Worm (Caenorhabditis elegans) whole organism, mixed stage, embryonic: ENCODE data around the gene K10B3.5.

Experiments used
- bed-3 ChIP-seq: fragments of 200-800 bp; sonication (Bioruptor generic); optimal IDR thresholded peaks from 3 replicates; lab custom pipeline; 2018; ENCODE audit warnings: mild to moderate bottlenecking, missing genetic modification characterization, moderate library complexity, missing compliant biosample characterization
- blmp-1 ChIP-seq: fragments of 150-350 bp; optimal IDR thresholded peaks from 2 replicates; lab custom pipeline; 2014; ENCODE audit warnings: missing biosample characterization, missing genetic modification characterization
- ceh-39 ChIP-seq: fragments of 150-350 bp; optimal IDR thresholded peaks from 2 replicates; lab custom pipeline; 2014; ENCODE audit warnings: missing biosample characterization, missing genetic modification characterization
- ceh-43 ChIP-seq: fragments of 200-800 bp; sonication (Bioruptor generic); optimal IDR thresholded peaks from 2 replicates; lab custom pipeline; 2018; ENCODE audit warnings: mild to moderate bottlenecking, missing genetic modification characterization, moderate library complexity, missing compliant biosample characterization
- ceh-83 ChIP-seq: fragments of 200-800 bp; sonication (Bioruptor generic); optimal IDR thresholded peaks from 2 replicates; lab custom pipeline; 2018; ENCODE audit warnings: mild to moderate bottlenecking, missing genetic modification characterization, missing compliant biosample characterization
- drap-1 ChIP-seq: fragments of 200-800 bp; sonication (Bioruptor generic); optimal IDR thresholded peaks from 3 replicates; lab custom pipeline; 2018; ENCODE audit warnings: mild to moderate bottlenecking, missing genetic modification characterization, missing compliant biosample characterization
- elt-1 ChIP-seq: sonication (generic microtip); optimal IDR thresholded peaks from 2 replicates; lab custom pipeline; 2017; ENCODE audit warnings: missing genetic modification characterization, mild to moderate bottlenecking, missing compliant biosample characterization, antibody characterized with exemption, moderate library complexity, borderline replicate concordance; ENCODE audit not compliant: insufficient read depth
- elt-3 ChIP-seq: fragments of 150-350 bp; optimal IDR thresholded peaks from 2 replicates; lab custom pipeline; 2014; ENCODE audit warnings: missing biosample characterization, missing genetic modification characterization
- flh-1 ChIP-seq: fragments of 200-800 bp; sonication (Bioruptor generic); optimal IDR thresholded peaks from 2 replicates; lab custom pipeline; 2018; ENCODE audit warnings: mild to moderate bottlenecking, missing genetic modification characterization, moderate library complexity, missing compliant biosample characterization
- ham-2 ChIP-seq: fragments of 200-800 bp; sonication (Bioruptor generic); optimal IDR thresholded peaks from 2 replicates; lab custom pipeline; 2018; ENCODE audit warnings: mild to moderate bottlenecking, missing genetic modification characterization, missing compliant biosample characterization
- lin-13 ChIP-seq: fragments of 150-350 bp; optimal IDR thresholded peaks from 2 replicates; lab custom pipeline; 2014; ENCODE audit warnings: missing biosample characterization, missing genetic modification characterization
- lin-32 ChIP-seq: fragments of 200-800 bp; sonication (Bioruptor generic); optimal IDR thresholded peaks from 2 replicates; lab custom pipeline; 2018; ENCODE audit warnings: mild to moderate bottlenecking, missing genetic modification characterization, missing compliant biosample characterization
- lsy-2 ChIP-seq: fragments of 150-350 bp; optimal IDR thresholded peaks from 2 replicates; lab custom pipeline; 2014; ENCODE audit warnings: missing biosample characterization, missing genetic modification characterization
- mab-5 ChIP-seq: fragments of 150-350 bp; optimal IDR thresholded peaks from 2 replicates; lab custom pipeline; 2014; ENCODE audit warnings: missing biosample characterization, missing genetic modification characterization
- mep-1 ChIP-seq: fragments of 150-350 bp; optimal IDR thresholded peaks from 2 replicates; lab custom pipeline; 2017; ENCODE audit warnings: missing biosample characterization, missing genetic modification reagents, missing genetic modification characterization, inconsistent platforms
- mls-2 ChIP-seq: sonication (generic microtip); optimal IDR thresholded peaks from 2 replicates; lab custom pipeline; 2016; ENCODE audit warnings: mild to moderate bottlenecking, missing genetic modification characterization, moderate library complexity, missing compliant biosample characterization
- nhr-2 ChIP-seq: fragments of 150-350 bp; optimal IDR thresholded peaks from 2 replicates; lab custom pipeline; 2014; ENCODE audit warnings: missing biosample characterization, missing genetic modification characterization
- nhr-237 ChIP-seq: fragments of 150-350 bp; optimal IDR thresholded peaks from 2 replicates; lab custom pipeline; 2014; ENCODE audit warnings: missing biosample characterization, missing genetic modification characterization
- nhr-28 ChIP-seq: fragments of 150-350 bp; optimal IDR thresholded peaks from 2 replicates; lab custom pipeline; 2014; ENCODE audit warnings: missing biosample characterization, missing genetic modification characterization
- nhr-76 ChIP-seq: sonication (generic microtip); optimal IDR thresholded peaks from 2 replicates; lab custom pipeline; 2017; ENCODE audit warnings: missing biosample characterization, missing genetic modification characterization
- pha-4 ChIP-seq: fragments of 150-350 bp; optimal IDR thresholded peaks from 2 replicates; lab custom pipeline; 2018; ENCODE audit warnings: missing biosample characterization, missing genetic modification reagents, missing genetic modification characterization
- sem-2 ChIP-seq: fragments of 200-800 bp; sonication (Bioruptor generic); optimal IDR thresholded peaks from 2 replicates; lab custom pipeline; 2018; ENCODE audit warnings: mild to moderate bottlenecking, missing genetic modification characterization, missing compliant biosample characterization
- snpc-4 ChIP-seq: fragments of 150-350 bp; optimal IDR thresholded peaks from 2 replicates; lab custom pipeline; 2014; ENCODE audit warnings: missing biosample characterization, missing genetic modification characterization
- sptf-1 ChIP-seq: sonication (generic microtip); optimal IDR thresholded peaks from 2 replicates; lab custom pipeline; 2017; ENCODE audit warnings: mild to moderate bottlenecking, missing genetic modification characterization, moderate library complexity, missing compliant biosample characterization
- tbx-8 ChIP-seq: fragments of 200-800 bp; sonication (Bioruptor generic); optimal IDR thresholded peaks from 2 replicates; lab custom pipeline; 2018; ENCODE audit warnings: mild to moderate bottlenecking, missing genetic modification characterization, moderate library complexity, missing compliant biosample characterization
- unc-120 ChIP-seq: sonication (generic microtip); optimal IDR thresholded peaks from 2 replicates; lab custom pipeline; 2017; ENCODE audit warnings: missing genetic modification characterization, missing compliant biosample characterization; ENCODE audit not compliant: poor library complexity, severe bottlenecking
- unc-39 ChIP-seq: fragments of 150-350 bp; optimal IDR thresholded peaks from 2 replicates; lab custom pipeline; 2014; ENCODE audit warnings: missing biosample characterization, missing genetic modification characterization
- unc-62 ChIP-seq: fragments of 150-350 bp; optimal IDR thresholded peaks from 2 replicates; lab custom pipeline; 2014; ENCODE audit warnings: missing biosample characterization, missing genetic modification reagents, missing genetic modification characterization
- zip-8 ChIP-seq: fragments of 150-350 bp; optimal IDR thresholded peaks from 2 replicates; lab custom pipeline; 2014; ENCODE audit warnings: missing biosample characterization, missing genetic modification characterization
- ztf-11 ChIP-seq: fragments of 150-350 bp; optimal IDR thresholded peaks from 2 replicates; lab custom pipeline; 2014; ENCODE audit warnings: missing biosample characterization, missing genetic modification characterization

The K10B3.5 gene

DNA sequence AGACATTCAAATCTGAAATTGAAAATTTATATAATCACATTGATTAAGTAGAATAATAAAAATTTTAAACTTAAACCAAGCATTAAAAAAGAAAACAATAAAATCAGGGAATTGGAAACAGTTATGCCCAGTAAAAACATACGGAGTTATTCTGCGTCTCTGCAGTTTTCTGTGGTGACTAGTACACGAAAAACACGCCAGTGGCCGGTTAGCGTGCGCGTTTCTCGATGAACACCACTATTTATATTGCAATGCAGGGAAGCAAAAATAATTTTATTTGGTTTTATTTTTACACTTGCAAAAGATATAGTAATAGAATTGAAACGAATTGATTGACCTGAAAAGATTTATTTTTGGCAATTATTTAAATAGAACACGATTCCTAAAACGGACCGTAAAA is 6.4 kb downstream of the K10B3.5 start, which contains the start of gene sec-3 (continued):
- peak; percentile 88 for TF ChIP-seq lin-13 (tag; lab: Kevin White, UChicago)

- TF ChIP-seq ham-2 (peak; percentile 78), lin-32 (GFP tag; lab: Kevin White, UChicago) (no peak), zip-8 (tag; lab: Kevin White, UChicago) (no peak), mep-1 (tag; lab: Kevin White, UChicago) (no peak), elt-3 (tag; lab: Kevin White, UChicago) (no peak), blmp-1 (tag; lab: Kevin White, UChicago) (peak; percentile 51), ceh-83 (GFP tag; lab: Kevin White, UChicago) (no peak), elt-1 (tag; lab: Kevin White, UChicago) (peak; percentile 64), ztf-11 (tag; lab: Kevin White, UChicago) (no peak), nhr-2 (tag; lab: Kevin White, UChicago) (no peak), lin-13 (tag; lab: Kevin White, UChicago) (no peak), sem-2 (GFP tag; lab: Kevin White, UChicago) (no peak), lsy-2 (tag; lab: Kevin White, UChicago) (no peak)
These were observed 12.0 kb downstream of the K10B3.5 start, which contains the start of gene wrt-2 for ce11 chrX:3094304-3094703. wrt-2 (minus strand) TSS chrX:3094349.

- TF ChIP-seq unc-39 (tag; lab: Kevin White, UChicago) = no peak
- no peak for TF ChIP-seq sptf-1
- TF ChIP-seq nhr-76 (tag; lab: Kevin White, UChicago) = no peak
- TF ChIP-seq nhr-2 (tag; lab: Kevin White, UChicago) = no peak
- no peak for TF ChIP-seq tbx-8
- no peak for TF ChIP-seq nhr-28
- TF ChIP-seq mab-5 (tag; lab: Kevin White, UChicago) = no peak
- TF ChIP-seq ceh-83 (GFP tag; lab: Kevin White, UChicago) = no peak
- TF ChIP-seq bed-3 (GFP tag; lab: Kevin White, UChicago) = no peak
- TF ChIP-seq zip-8 (tag; lab: Kevin White, UChicago) = no peak
- TF ChIP-seq snpc-4 (tag; lab: Kevin White, UChicago) = no peak
- no peak for TF ChIP-seq mep-1 (tag; lab: Kevin White, UChicago)
- no peak for TF ChIP-seq lin-32 (GFP tag; lab: Kevin White, UChicago)
- no peak for TF ChIP-seq drap-1
- no peak for TF ChIP-seq unc-62 (GFP tag; lab: Kevin White, UChicago)
- TF ChIP-seq lsy-2 (tag; lab: Kevin White, UChicago) = no peak
- no peak for TF ChIP-seq ztf-11 (tag; lab: Kevin White, UChicago)
- no peak for TF ChIP-seq mls-2 (tag; lab: Kevin White, UChicago)
- TF ChIP-seq nhr-237 (tag; lab: Kevin White, UChicago) = no peak
- no peak for TF ChIP-seq ceh-43 (GFP tag; lab: Kevin White, UChicago)
- TF ChIP-seq, all 35 proteins: peak for 0
These were observed 13.8 kb downstream of the K10B3.5 start for ce11 chrX:3092460-3092859.

- TF ChIP-seq ham-2 = no peak
- TF ChIP-seq snpc-4 (tag; lab: Kevin White, UChicago) = no peak
- TF ChIP-seq blmp-1 (tag; lab: Kevin White, UChicago) = no peak
- no peak for TF ChIP-seq mls-2 (tag; lab: Kevin White, UChicago)
- TF ChIP-seq nhr-76 (tag; lab: Kevin White, UChicago) = no peak
- no peak for TF ChIP-seq lin-13 (tag; lab: Kevin White, UChicago)
- TF ChIP-seq sptf-1 = no peak
- TF ChIP-seq unc-62 (GFP tag; lab: Kevin White, UChicago) = no peak
- no peak for TF ChIP-seq zip-8 (tag; lab: Kevin White, UChicago)
- no peak for TF ChIP-seq ceh-39 (tag; lab: Kevin White, UChicago)
- TF ChIP-seq nhr-28 = no peak
- no peak for TF ChIP-seq unc-120 (tag; lab: Kevin White, UChicago)
- TF ChIP-seq bed-3 (GFP tag; lab: Kevin White, UChicago) = no peak
- no peak for TF ChIP-seq elt-1 (tag; lab: Kevin White, UChicago)
- no peak for TF ChIP-seq sem-2 (GFP tag; lab: Kevin White, UChicago)
- no peak for TF ChIP-seq flh-1 (GFP tag; lab: Kevin White, UChicago)
- no peak for TF ChIP-seq nhr-237 (tag; lab: Kevin White, UChicago)
- TF ChIP-seq pha-4 (tag; lab: Kevin White, UChicago) = no peak
- no peak for TF ChIP-seq lin-32 (GFP tag; lab: Kevin White, UChicago)
These were observed 15.0 kb downstream of the K10B3.5 start for ce11 chrX:3091119-3091746.
